Worm (Caenorhabditis elegans): Measurements from ENCODE around the gene rtfo-1.

- no peak for TF ChIP-seq lin-39 (tag; optimal IDR thresholded peaks at IDR 0.05)
- TF ChIP-seq nhr-237 (tag; optimal IDR thresholded peaks at IDR 0.05): no peak
- no peak for TF ChIP-seq nhr-77 (tag; optimal IDR thresholded peaks at IDR 0.05)
- TF ChIP-seq sma-9 (GFP tag; optimal IDR thresholded peaks at IDR 0.05): no peak
- TF ChIP-seq sma-9 (tag; optimal IDR thresholded peaks at IDR 0.05): no peak
- TF ChIP-seq egl-27 (tag; optimal IDR thresholded peaks at IDR 0.05): no peak
- TF ChIP-seq unc-62 (GFP tag; optimal IDR thresholded peaks at IDR 0.05): no peak
- no peak for TF ChIP-seq ztf-1 (GFP tag; conservative IDR thresholded peaks at IDR 0.05)
Observed at ce11 chrV:9621437-9621836, 39.0 kb upstream of the rtfo-1 start.
